Worm (Caenorhabditis elegans) whole organism, L2 larva: ENCODE measurements around the gene sec-61.B.

Source experiments
- F13H6.1 ChIP-seq: sonication (generic microtip); optimal IDR thresholded peaks from 2 replicates; lab custom pipeline; 2016; ENCODE audit warnings: missing genetic modification characterization, missing compliant biosample characterization
- Y55F3AM.14 ChIP-seq: fragments of 200-800 bp; sonication (Bioruptor generic); optimal IDR thresholded peaks from 2 replicates; lab custom pipeline; 2018; ENCODE audit warnings: mild to moderate bottlenecking, missing genetic modification characterization, missing compliant biosample characterization
- ZK546.5 ChIP-seq: sonication (generic microtip); optimal IDR thresholded peaks from 2 replicates; lab custom pipeline; 2017; ENCODE audit warnings: missing biosample characterization, missing genetic modification characterization
- ama-1 ChIP-seq: fragments of 150-350 bp; optimal IDR thresholded peaks from 2 replicates; lab custom pipeline; 2018; ENCODE audit warnings: inconsistent platforms
- blmp-1 ChIP-seq: sonication (generic microtip); optimal IDR thresholded peaks from 2 replicates; lab custom pipeline; 2017; ENCODE audit warnings: missing genetic modification characterization, mild to moderate bottlenecking, missing compliant biosample characterization, antibody characterized with exemption, moderate library complexity; ENCODE audit not compliant: insufficient read depth
- ceh-16 ChIP-seq: fragments of 150-350 bp; optimal IDR thresholded peaks from 2 replicates; lab custom pipeline; 2014; ENCODE audit warnings: missing biosample characterization, missing genetic modification characterization
- ceh-82 ChIP-seq: fragments of 150-350 bp; optimal IDR thresholded peaks from 2 replicates; lab custom pipeline; 2014; ENCODE audit warnings: missing biosample characterization, missing genetic modification characterization
- crh-2 ChIP-seq: sonication (generic microtip); optimal IDR thresholded peaks from 2 replicates; lab custom pipeline; 2017; ENCODE audit warnings: missing biosample characterization, missing genetic modification characterization
- dmd-4 ChIP-seq: sonication (generic microtip); optimal IDR thresholded peaks from 2 replicates; lab custom pipeline; 2017; ENCODE audit warnings: missing biosample characterization, missing genetic modification characterization
- egl-27 ChIP-seq: sonication (generic microtip); optimal IDR thresholded peaks from 3 replicates; lab custom pipeline; 2017; ENCODE audit warnings: missing biosample characterization, missing genetic modification reagents, missing genetic modification characterization
- elt-1 ChIP-seq: fragments of 150-350 bp; optimal IDR thresholded peaks from 2 replicates; lab custom pipeline; 2014; ENCODE audit warnings: missing biosample characterization, missing genetic modification characterization
- elt-3 ChIP-seq: sonication (generic microtip); optimal IDR thresholded peaks from 2 replicates; lab custom pipeline; 2017; ENCODE audit warnings: missing biosample characterization, missing genetic modification characterization
- fos-1 ChIP-seq: fragments of 150-350 bp; optimal IDR thresholded peaks from 2 replicates; lab custom pipeline; 2014; ENCODE audit warnings: missing biosample characterization, missing genetic modification characterization
- gmeb-1 ChIP-seq: fragments of 150-350 bp; optimal IDR thresholded peaks from 2 replicates; lab custom pipeline; 2014; ENCODE audit warnings: missing biosample characterization, missing genetic modification characterization
- lin-13 ChIP-seq: fragments of 150-350 bp; optimal IDR thresholded peaks from 2 replicates; lab custom pipeline; 2014; ENCODE audit warnings: missing biosample characterization, missing genetic modification reagents, missing genetic modification characterization
- lin-39 ChIP-seq: fragments of 150-350 bp; optimal IDR thresholded peaks from 2 replicates; lab custom pipeline; 2014; ENCODE audit warnings: missing biosample characterization, missing genetic modification reagents, missing genetic modification characterization
- lsy-2 ChIP-seq, 2 experiments: fragments of 150-350 bp in 1 of 2; sonication (generic microtip) in 1 of 2; optimal IDR thresholded peaks; 2 replicates each; lab custom pipeline; 2014 to 2017; ENCODE audit warnings: missing biosample characterization in 2 of 2, missing genetic modification characterization in 2 of 2
- mab-5 ChIP-seq: fragments of 150-350 bp; optimal IDR thresholded peaks from 2 replicates; lab custom pipeline; 2014; ENCODE audit warnings: missing biosample characterization, missing genetic modification characterization
- mbf-1 ChIP-seq: sonication (generic microtip); optimal IDR thresholded peaks from 2 replicates; lab custom pipeline; 2017; ENCODE audit warnings: missing biosample characterization, missing genetic modification characterization
- mdl-1 ChIP-seq, 2 experiments: fragments of 150-350 bp in 1 of 2; sonication (generic microtip) in 1 of 2; optimal IDR thresholded peaks; 2 replicates each; lab custom pipeline; 2017; ENCODE audit warnings: missing biosample characterization in 2 of 2, missing genetic modification characterization in 2 of 2
- nhr-10 ChIP-seq: sonication (generic microtip); optimal IDR thresholded peaks from 2 replicates; lab custom pipeline; 2017; ENCODE audit warnings: missing biosample characterization, missing genetic modification characterization
- nhr-11 ChIP-seq: fragments of 150-350 bp; optimal IDR thresholded peaks from 2 replicates; lab custom pipeline; 2014; ENCODE audit warnings: missing biosample characterization, missing genetic modification characterization
- nhr-129 ChIP-seq: fragments of 150-350 bp; optimal IDR thresholded peaks from 2 replicates; lab custom pipeline; 2014; ENCODE audit warnings: missing biosample characterization, missing genetic modification characterization
- nhr-21 ChIP-seq: fragments of 150-350 bp; optimal IDR thresholded peaks from 2 replicates; lab custom pipeline; 2014; ENCODE audit warnings: missing biosample characterization, missing genetic modification characterization
- nhr-25 ChIP-seq: fragments of 150-350 bp; sonication (generic microtip); optimal IDR thresholded peaks from 3 replicates; lab custom pipeline; 2014; ENCODE audit warnings: missing biosample characterization, missing genetic modification characterization
- nhr-6 ChIP-seq: fragments of 150-350 bp; optimal IDR thresholded peaks from 2 replicates; lab custom pipeline; 2014; ENCODE audit warnings: missing biosample characterization, missing genetic modification characterization
- peb-1 ChIP-seq: fragments of 150-350 bp; optimal IDR thresholded peaks from 2 replicates; lab custom pipeline; 2014; ENCODE audit warnings: missing biosample characterization, missing genetic modification characterization
- sem-4 ChIP-seq: fragments of 150-350 bp; optimal IDR thresholded peaks from 2 replicates; lab custom pipeline; 2014; ENCODE audit warnings: missing biosample characterization, missing genetic modification reagents, missing genetic modification characterization
- skn-1 ChIP-seq: sonication (generic microtip); optimal IDR thresholded peaks from 2 replicates; lab custom pipeline; 2017; ENCODE audit warnings: missing biosample characterization, missing genetic modification characterization
- sma-9 ChIP-seq, 2 experiments: fragments of 150-350 bp in 1 of 2; sonication (generic microtip) in 1 of 2; optimal IDR thresholded peaks; 2 replicates each; lab custom pipeline; 2014 to 2016; ENCODE audit warnings: missing genetic modification characterization in 2 of 2, mild to moderate bottlenecking in 1 of 2, missing biosample characterization in 1 of 2, missing compliant biosample characterization in 1 of 2, missing genetic modification reagents in 1 of 2, moderate library complexity in 1 of 2
- unc-39 ChIP-seq: fragments of 150-350 bp; optimal IDR thresholded peaks from 2 replicates; lab custom pipeline; 2014; ENCODE audit warnings: missing biosample characterization, missing genetic modification characterization
- unc-55 ChIP-seq: fragments of 150-350 bp; sonication (generic microtip); optimal IDR thresholded peaks from 3 replicates; lab custom pipeline; 2014; ENCODE audit warnings: missing biosample characterization, missing genetic modification reagents, missing genetic modification characterization
- unc-62 ChIP-seq: fragments of 150-350 bp; optimal IDR thresholded peaks from 2 replicates; lab custom pipeline; 2014; ENCODE audit warnings: missing biosample characterization, missing genetic modification reagents, missing genetic modification characterization
- zag-1 ChIP-seq: fragments of 150-350 bp; optimal IDR thresholded peaks from 2 replicates; lab custom pipeline; 2014; ENCODE audit warnings: missing biosample characterization, missing genetic modification characterization
- ztf-1 ChIP-seq: fragments of 200-800 bp; sonication (Bioruptor generic); conservative IDR thresholded peaks from 2 replicates; pipeline ENCODE4 v1.3.6; 2022; ENCODE audit warnings: missing genetic modification characterization, missing compliant biosample characterization
- ztf-11 ChIP-seq: sonication (generic microtip); optimal IDR thresholded peaks from 2 replicates; lab custom pipeline; 2017; ENCODE audit warnings: missing biosample characterization, missing genetic modification characterization
- ztf-4 ChIP-seq: fragments of 150-350 bp; optimal IDR thresholded peaks from 2 replicates; lab custom pipeline; 2014; ENCODE audit warnings: missing biosample characterization, missing genetic modification characterization

sec-61.B gene

ce11 chrIV:2407704-2408103, 19.2 kb upstream of the sec-61.B start:
- TF ChIP-seq fos-1 (no peak), egl-27 (no peak), sem-4 (tag; lab: Kevin White, UChicago) (no peak), crh-2 (tag; lab: Kevin White, UChicago) (no peak), lin-13 (GFP tag; lab: Kevin White, UChicago) (no peak), ama-1 (lab: Kevin White, UChicago) (no peak), mab-5 (tag; lab: Kevin White, UChicago) (no peak), mbf-1 (tag; lab: Kevin White, UChicago) (no peak)

DNA sequence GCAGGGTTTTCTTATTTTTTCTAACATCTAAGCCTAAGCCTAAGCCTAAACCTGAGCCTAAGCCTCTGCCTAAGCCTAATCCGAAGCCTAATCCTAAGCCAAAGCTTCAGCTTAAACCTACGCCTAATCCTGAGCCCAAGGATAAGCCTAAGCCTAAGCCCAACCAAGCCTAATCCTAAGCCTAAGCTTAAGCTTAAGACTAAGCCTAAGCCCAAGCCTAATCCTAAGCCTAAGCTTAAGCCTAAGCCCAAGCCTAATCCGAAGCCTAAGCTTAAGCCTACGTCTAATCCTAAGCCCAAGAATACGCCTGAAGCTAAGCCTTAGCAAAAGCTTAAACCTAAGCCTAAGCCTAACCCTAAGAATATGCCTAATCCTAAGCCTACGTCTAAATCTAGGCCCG, 14.9 kb upstream of the sec-61.B start:
- no peak for TF ChIP-seq unc-55 (GFP tag; lab: Kevin White, UChicago)
- TF ChIP-seq skn-1: no peak
- no peak for TF ChIP-seq nhr-25
- TF ChIP-seq gmeb-1 (tag; lab: Kevin White, UChicago): no peak
- no peak for TF ChIP-seq egl-27
- TF ChIP-seq elt-3 (tag; lab: Kevin White, UChicago): no peak
- TF ChIP-seq lin-39 (tag; lab: Kevin White, UChicago): no peak
- no peak for TF ChIP-seq sem-4 (tag; lab: Kevin White, UChicago)
- TF ChIP-seq ztf-4: no peak
- TF ChIP-seq nhr-10 (tag; lab: Kevin White, UChicago): no peak
- TF ChIP-seq elt-1: no peak
- TF ChIP-seq ztf-1 (GFP tag; lab: Robert Waterston, UW): no peak
- TF ChIP-seq nhr-21 (tag; lab: Kevin White, UChicago): no peak
- TF ChIP-seq ZK546.5 (tag; lab: Kevin White, UChicago): no peak
- no peak for TF ChIP-seq crh-2 (tag; lab: Kevin White, UChicago)

DNA sequence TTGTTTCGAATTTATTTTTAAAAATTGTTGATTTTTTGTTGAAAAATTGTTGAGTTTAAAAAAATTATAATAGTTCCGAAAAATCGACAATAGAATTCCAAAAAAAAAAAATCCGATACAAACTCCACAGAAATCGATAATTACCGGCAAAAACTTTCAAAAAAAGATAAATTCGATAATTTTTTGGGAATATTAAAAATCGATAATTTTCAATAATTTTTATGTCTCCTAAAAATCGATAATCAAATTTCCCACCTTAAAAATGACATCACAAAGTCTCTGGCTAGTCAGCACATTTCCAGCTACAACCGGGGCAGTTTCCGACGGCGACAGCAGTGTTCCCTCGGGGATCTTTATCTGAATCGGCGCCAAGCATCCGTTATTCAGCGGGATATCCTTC, 12.2 kb upstream of the sec-61.B start:
- TF ChIP-seq lin-39 (tag; lab: Kevin White, UChicago) (no peak), nhr-21 (tag; lab: Kevin White, UChicago) (no peak), nhr-10 (tag; lab: Kevin White, UChicago) (no peak)

DNA sequence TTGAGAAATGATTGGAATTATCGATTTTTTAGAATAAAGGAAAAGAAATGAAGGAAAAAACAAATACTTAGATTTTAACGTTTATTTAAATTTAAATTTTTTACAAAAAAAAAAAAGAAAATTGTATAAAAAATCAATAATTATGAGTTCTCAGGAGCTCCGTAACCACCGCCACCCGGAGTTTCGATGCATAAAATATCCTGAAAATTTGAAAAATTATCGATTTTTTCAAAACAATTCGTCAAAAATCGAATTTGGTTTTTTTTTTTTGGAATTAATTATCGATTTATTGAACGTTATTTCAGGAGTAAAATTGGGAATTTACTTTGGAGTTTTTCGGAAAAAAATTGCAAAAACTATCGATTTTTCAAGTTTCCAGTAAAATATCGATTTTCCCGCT, 10.9 kb upstream of the sec-61.B start, which contains the start of gene Y38F2AR.10:
Gene Y38F2AR.10, minus strand, starts transcription at position 101 of the 400 bp plus-strand sequence.
- TF ChIP-seq unc-39 (tag; lab: Kevin White, UChicago) (no peak), dmd-4 (tag; lab: Kevin White, UChicago) (no peak), mdl-1 (tag; optimal IDR thresholded peaks at IDR 0.05; lab: Kevin White, UChicago) (no peak), fos-1 (no peak), ceh-16 (tag; lab: Kevin White, UChicago) (no peak), sem-4 (tag; lab: Kevin White, UChicago) (no peak), ztf-11 (no peak), sma-9 (GFP tag; optimal IDR thresholded peaks at IDR 0.05; lab: Kevin White, UChicago) (no peak), sma-9 (tag; optimal IDR thresholded peaks at IDR 0.05; lab: Kevin White, UChicago) (no peak), mab-5 (tag; lab: Kevin White, UChicago) (no peak), ztf-1 (GFP tag; lab: Robert Waterston, UW) (no peak), ceh-82 (tag; lab: Kevin White, UChicago) (no peak), elt-1 (no peak), lin-39 (tag; lab: Kevin White, UChicago) (no peak), lsy-2 (tag; optimal IDR thresholded peaks at IDR 0.05; lab: Kevin White, UChicago) (no peak), nhr-11 (no peak), egl-27 (no peak), peb-1 (tag; lab: Kevin White, UChicago) (no peak)

- no peak for TF ChIP-seq F13H6.1 (tag; lab: Kevin White, UChicago)
- TF ChIP-seq crh-2 (tag; lab: Kevin White, UChicago): no peak
- TF ChIP-seq Y55F3AM.14 (GFP tag; lab: Kevin White, UChicago): no peak
- TF ChIP-seq elt-3 (tag; lab: Kevin White, UChicago): no peak
- TF ChIP-seq egl-27: no peak
- TF ChIP-seq unc-62 (GFP tag; lab: Kevin White, UChicago): no peak
- TF ChIP-seq nhr-10 (tag; lab: Kevin White, UChicago): no peak
- no peak for TF ChIP-seq fos-1
- no peak for TF ChIP-seq lin-13 (GFP tag; lab: Kevin White, UChicago)
- no peak for TF ChIP-seq lsy-2 (tag; optimal IDR thresholded peaks at IDR 0.05; lab: Kevin White, UChicago)
- no peak for TF ChIP-seq ceh-82 (tag; lab: Kevin White, UChicago)
- TF ChIP-seq unc-55 (GFP tag; lab: Kevin White, UChicago): no peak
- no peak for TF ChIP-seq peb-1 (tag; lab: Kevin White, UChicago)
- no peak for TF ChIP-seq zag-1 (tag; lab: Kevin White, UChicago)
- no peak for TF ChIP-seq nhr-6 (tag; lab: Kevin White, UChicago)
- no peak for TF ChIP-seq nhr-129 (tag; lab: Kevin White, UChicago)
- TF ChIP-seq blmp-1 (tag; lab: Kevin White, UChicago): no peak
- no peak for TF ChIP-seq nhr-11
- TF ChIP-seq, all 48 proteins: peak for 0
Observed at ce11 chrIV:2398317-2398716, 9.8 kb upstream of the sec-61.B start.
